Fruit fly (Drosophila melanogaster): Measurements from ENCODE around the gene Amt.
A peak's percentile ranks its signal among the peaks of the same experiment; 100 is the strongest.

Amt gene

DNA sequence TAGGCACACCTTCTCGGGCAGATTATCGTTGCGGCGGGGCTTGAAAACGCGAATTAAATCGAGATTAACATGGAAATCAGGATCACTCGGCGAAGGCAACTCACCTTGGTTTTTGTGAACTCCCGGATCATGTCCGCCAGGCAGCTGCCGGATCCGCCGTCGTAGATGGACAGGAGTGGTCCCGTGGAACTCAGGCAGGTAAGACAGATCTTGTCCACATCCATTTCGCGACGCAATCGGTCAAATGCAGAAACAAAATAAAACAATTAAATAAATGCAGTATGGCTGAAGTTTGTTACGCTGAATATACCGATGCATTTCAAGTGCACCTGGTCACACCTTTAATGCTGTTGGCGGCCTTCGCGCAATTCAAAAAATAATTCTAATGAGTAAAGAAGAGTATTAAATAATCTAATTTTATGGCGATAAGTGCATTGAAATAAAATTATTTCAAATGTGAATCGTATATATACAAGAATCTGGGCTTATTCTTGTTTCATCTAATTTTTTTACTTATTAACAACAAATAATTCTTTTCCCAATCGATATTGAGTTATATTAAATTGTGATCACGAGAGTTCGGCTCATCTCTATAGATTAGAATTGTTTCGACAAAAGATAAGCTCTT, 35.5 kb downstream of the Amt start, which contains the start of the genes CG6654 and CG4210 (continued):
- TF ChIP-seq CG12155 (GFP tag; optimal IDR thresholded peaks at IDR 0.05): peak; percentile 21
- TF ChIP-seq CG14965 (GFP tag; optimal IDR thresholded peaks at IDR 0.05; ENCODE audit: borderline replicate concordance): no peak
- no peak for TF ChIP-seq CG6854 (GFP tag; optimal IDR thresholded peaks at IDR 0.05)
- TF ChIP-seq phol (tag; optimal IDR thresholded peaks at IDR 0.05): peak; percentile 22
- TF ChIP-seq br (optimal IDR thresholded peaks at IDR 0.05): no peak
- TF ChIP-seq Camta (GFP tag; optimal IDR thresholded peaks at IDR 0.05): no peak
- peak; percentile 31 for TF ChIP-seq lilli (GFP tag; optimal IDR thresholded peaks at IDR 0.05)
- peak; percentile 20 for TF ChIP-seq CG15514 (GFP tag; optimal IDR thresholded peaks at IDR 0.05)
- no peak for TF ChIP-seq CG5245 (GFP tag; optimal IDR thresholded peaks at IDR 0.05)
- TF ChIP-seq CG33557 (GFP tag; optimal IDR thresholded peaks at IDR 0.05): no peak

DNA sequence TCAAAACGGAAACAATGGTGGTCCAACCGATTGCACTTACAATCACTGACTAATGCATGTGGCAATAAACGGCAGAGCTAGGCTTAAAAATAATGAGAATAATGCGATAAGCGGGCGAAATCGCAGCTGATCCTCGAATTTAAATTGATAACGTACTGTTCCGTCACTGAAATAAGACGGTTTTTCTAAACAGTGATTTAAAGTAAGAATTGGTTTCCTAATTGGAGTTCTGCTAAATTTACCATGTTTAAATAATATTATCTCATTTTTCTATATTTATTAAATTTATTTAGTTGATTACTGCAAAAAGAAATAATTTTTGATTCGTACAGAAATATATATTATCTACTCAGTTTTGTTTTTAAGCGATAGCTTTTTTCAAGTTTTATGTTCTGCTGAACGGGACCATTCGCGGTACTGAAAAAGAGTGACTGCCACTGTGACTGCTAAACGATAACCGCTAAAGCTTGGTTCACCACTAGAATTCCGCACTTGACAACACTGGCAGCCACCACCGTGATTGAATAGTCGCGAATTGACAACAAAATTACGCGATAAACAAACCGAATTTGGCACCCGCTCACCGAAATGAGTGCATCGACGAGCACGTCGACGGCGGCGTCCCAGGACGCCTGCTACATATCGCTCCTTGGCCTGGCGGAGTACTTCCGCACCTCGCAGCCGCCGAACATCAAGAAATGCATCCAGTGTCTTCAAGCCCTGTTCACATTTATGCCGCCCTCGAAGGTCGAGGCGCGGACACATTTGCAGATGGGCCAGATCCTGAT, 40.0 kb downstream of the Amt start, which contains the start of the genes Spn88Eb and Mau2:
TSS of gene Spn88Eb (minus strand) at position 51 of the 788 bp plus-strand sequence.
TSS of gene Mau2 (plus strand) at position 493 of the 788 bp plus-strand sequence.
- no peak for TF ChIP-seq lov (optimal IDR thresholded peaks at IDR 0.05)
- TF ChIP-seq lov (GFP tag; IDR thresholded peaks at IDR 0.05): 0 out of 3 replicates have a peak, but pooled peaks have one; percentile 18
- TF ChIP-seq bigmax (GFP tag; optimal IDR thresholded peaks at IDR 0.05): no peak
- TF ChIP-seq CG18262 (tag; optimal IDR thresholded peaks at IDR 0.05): peak; percentile 55
- peak; percentile 48 for TF ChIP-seq CG9727 (GFP tag; optimal IDR thresholded peaks at IDR 0.05)
- TF ChIP-seq tio (GFP tag; optimal IDR thresholded peaks at IDR 0.05): no peak
- peak; percentile 68 for TF ChIP-seq stwl (tag; optimal IDR thresholded peaks at IDR 0.05)
- peak; percentile 76 for TF ChIP-seq CG9215 (GFP tag; IDR thresholded peaks at IDR 0.05)
- TF ChIP-seq Sry-β (GFP tag; optimal IDR thresholded peaks at IDR 0.05): peak; percentile 85
- TF ChIP-seq CG12769 (tag; optimal IDR thresholded peaks at IDR 0.05): no peak
- peak; percentile 80 for TF ChIP-seq dysf (GFP tag; IDR thresholded peaks at IDR 0.05)
- peak; percentile 53; the same call in 1 of the 2 replicates for TF ChIP-seq HLH3B (GFP tag; IDR thresholded peaks at IDR 0.05)
- TF ChIP-seq vnd (GFP tag; IDR thresholded peaks at IDR 0.05; ENCODE audit: partially characterized antibody): peak; percentile 69; the same call in 2 of the 3 replicates
- TF ChIP-seq Hr51 (GFP tag; optimal IDR thresholded peaks at IDR 0.05): peak in 1 of 2 experiments; percentile 79
- TF ChIP-seq Meics (GFP tag; optimal IDR thresholded peaks at IDR 0.05): peak; percentile 64
- TF ChIP-seq zen (tag; optimal IDR thresholded peaks at IDR 0.05): peak; percentile 63
- TF ChIP-seq so (GFP tag; IDR thresholded peaks at IDR 0.05): peak; percentile 52; the same call in 1 of the 3 replicates
- peak; percentile 64 for TF ChIP-seq phol (tag; optimal IDR thresholded peaks at IDR 0.05)
- TF ChIP-seq al (GFP tag; IDR thresholded peaks at IDR 0.05): peak; percentile 70
- TF ChIP-seq Hr39 (optimal IDR thresholded peaks at IDR 0.05): no peak
- peak; percentile 5 for TF ChIP-seq slp2 (GFP tag; optimal IDR thresholded peaks at IDR 0.05)
- TF ChIP-seq row (GFP tag; IDR thresholded peaks at IDR 0.05): peak; percentile 97
- TF ChIP-seq CG8944 (GFP tag; optimal IDR thresholded peaks at IDR 0.05): peak; percentile 60
- peak; percentile 51 for TF ChIP-seq mirr (GFP tag; optimal IDR thresholded peaks at IDR 0.05)
- TF ChIP-seq CG33213 (GFP tag; optimal IDR thresholded peaks at IDR 0.05): no peak
- TF ChIP-seq CG18599 (GFP tag; optimal IDR thresholded peaks at IDR 0.05): peak; percentile 72
- peak; percentile 37 for TF ChIP-seq CG13123 (GFP tag; optimal IDR thresholded peaks at IDR 0.05)
- TF ChIP-seq CG4707 (GFP tag; optimal IDR thresholded peaks at IDR 0.05): no peak
- TF ChIP-seq CG3281 (GFP tag; optimal IDR thresholded peaks at IDR 0.05): peak; percentile 56
- peak; percentile 49 for TF ChIP-seq CG8388 (GFP tag; optimal IDR thresholded peaks at IDR 0.05)
- TF ChIP-seq HHEX (GFP tag; optimal IDR thresholded peaks at IDR 0.05): peak; percentile 42
- peak; percentile 37 for TF ChIP-seq Oli (tag; optimal IDR thresholded peaks at IDR 0.05)
- peak; percentile 62 for TF ChIP-seq sisA (GFP tag; IDR thresholded peaks at IDR 0.05)
- peak; percentile 75 for TF ChIP-seq Xbp1 (GFP tag; optimal IDR thresholded peaks at IDR 0.05)
- peak; percentile 46 for TF ChIP-seq CG8924 (tag; optimal IDR thresholded peaks at IDR 0.05)
- peak; percentile 79 for TF ChIP-seq amos (GFP tag; IDR thresholded peaks at IDR 0.05; ENCODE audit: partially characterized antibody)
- no peak for TF ChIP-seq sqz (GFP tag; optimal IDR thresholded peaks at IDR 0.05)
- TF ChIP-seq CG14014 (GFP tag; IDR thresholded peaks at IDR 0.05): peak; percentile 36

All from whole organism, embryonic.